Worm (Caenorhabditis elegans) whole organism, early embryonic: Measurements from ENCODE around the gene nog-1.

Experiments used
- F13C5.2 ChIP-seq: sonication (generic microtip); optimal IDR thresholded peaks from 2 replicates; lab custom pipeline; 2017; ENCODE audit warnings: mild to moderate bottlenecking, missing genetic modification characterization, inconsistent platforms, missing compliant biosample characterization
- ceh-36 ChIP-seq: sonication (generic microtip); optimal IDR thresholded peaks from 2 replicates; lab custom pipeline; 2016; ENCODE audit warnings: missing genetic modification characterization, inconsistent platforms, missing compliant biosample characterization
- flt-1 ChIP-seq: fragments of 200-800 bp; sonication (Bioruptor generic); IDR thresholded peaks from 2 replicates; pipeline ENCODE4 v1.3.6; 2022; ENCODE audit warnings: missing genetic modification characterization, missing compliant biosample characterization

DNA sequence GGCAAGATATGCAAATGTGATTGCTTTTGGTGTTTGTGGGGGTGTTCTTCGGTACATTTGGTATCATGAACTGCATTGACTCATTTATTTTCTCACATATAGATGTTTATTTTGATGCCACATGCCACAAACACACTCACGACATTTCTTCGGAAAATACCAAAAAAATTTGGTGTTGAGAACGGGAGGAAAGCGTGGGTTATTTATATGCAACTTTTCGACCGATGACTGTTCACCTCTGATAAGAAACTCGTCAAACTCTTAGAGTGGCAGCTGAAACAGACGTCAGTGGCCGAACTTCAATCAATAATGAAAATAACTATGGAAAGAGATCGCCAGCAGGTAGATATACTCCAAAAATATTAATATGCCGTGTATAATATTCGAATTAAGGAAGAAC lies 15.3 kb upstream of the nog-1 start:
- TF ChIP-seq ceh-36 (tag; lab: Kevin White, UChicago) (no peak), F13C5.2 (no peak), flt-1 (GFP tag; lab: Robert Waterston, UW) (no peak)
